Worm (Caenorhabditis elegans): ENCODE results near the gene F49E2.5.
A peak's percentile ranks its signal among the peaks of the same experiment; 100 is the strongest.

F49E2.5 gene

ce11 chrX:9508426-9509010 is 34.9 kb upstream of the F49E2.5 start:
- TF ChIP-seq mdl-1 (tag; optimal IDR thresholded peaks at IDR 0.05) (no peak), sdz-12 (GFP tag; optimal IDR thresholded peaks at IDR 0.05) (no peak), aha-1 (tag) (peak; percentile 74), nhr-28 (tag; optimal IDR thresholded peaks at IDR 0.05) (peak; percentile 13)

- no peak for TF ChIP-seq mep-1 (tag; optimal IDR thresholded peaks at IDR 0.05)
- peak in 1 of 2 experiments; percentile 69 for TF ChIP-seq unc-62 (GFP tag; optimal IDR thresholded peaks at IDR 0.05 in 1 of 2)
- no peak for TF ChIP-seq unc-62 (tag; optimal IDR thresholded peaks at IDR 0.05)
Measured at ce11 chrX:9509516-9509915, 33.9 kb upstream of the F49E2.5 start.

- TF ChIP-seq skn-1 (tag; optimal IDR thresholded peaks at IDR 0.05), result no peak
Measured at ce11 chrX:9509922-9510321, 33.5 kb upstream of the F49E2.5 start.

ce11 chrX:9510448-9510847 is 33.0 kb upstream of the F49E2.5 start:
- TF ChIP-seq zip-11 (GFP tag; IDR thresholded peaks at IDR 0.05), result no peak
- no peak for TF ChIP-seq dve-1 (tag; optimal IDR thresholded peaks at IDR 0.05; ENCODE audit: insufficient read depth)
- no peak for TF ChIP-seq F26F4.8 (GFP tag; conservative IDR thresholded peaks at IDR 0.05)
- TF ChIP-seq unc-62 (GFP tag; optimal IDR thresholded peaks at IDR 0.05 in 1 of 2), result peak in 1 of 2 experiments; percentile 72
- no peak for TF ChIP-seq unc-62 (tag; optimal IDR thresholded peaks at IDR 0.05)

ce11 chrX:9512457-9512856 is 31.0 kb upstream of the F49E2.5 start:
- TF ChIP-seq dmd-9 (GFP tag; IDR thresholded peaks at IDR 0.05) (no peak), hlh-11 (tag; optimal IDR thresholded peaks at IDR 0.05) (no peak), lim-7 (GFP tag; IDR thresholded peaks at IDR 0.05) (no peak), daf-19 (GFP tag; conservative IDR thresholded peaks at IDR 0.05) (no peak), set-16 (GFP tag; IDR thresholded peaks at IDR 0.05) (no peak), egl-43 (GFP tag; IDR thresholded peaks at IDR 0.05) (no peak)

- no peak for TF ChIP-seq nhr-102 (tag; optimal IDR thresholded peaks at IDR 0.05)
- TF ChIP-seq unc-62 (GFP tag; optimal IDR thresholded peaks at IDR 0.05 in 1 of 2), result no peak
- TF ChIP-seq unc-62 (tag; optimal IDR thresholded peaks at IDR 0.05), result no peak
- no peak for TF ChIP-seq cey-2 (tag; optimal IDR thresholded peaks at IDR 0.05; ENCODE audit: borderline replicate concordance, insufficient read depth)
- no peak for TF ChIP-seq egl-27 (tag; optimal IDR thresholded peaks at IDR 0.05)
Measured at ce11 chrX:9517106-9517505, 26.3 kb upstream of the F49E2.5 start, which contains the start of gene C07B5.2. Gene C07B5.2, minus strand, starts transcription at chrX:9517206.

- no peak for TF ChIP-seq zfp-3 (GFP tag; conservative IDR thresholded peaks at IDR 0.05)
- no peak for TF ChIP-seq dmd-6 (GFP tag; IDR thresholded peaks at IDR 0.05)
- TF ChIP-seq ceh-82 (tag; optimal IDR thresholded peaks at IDR 0.05), result no peak
- peak in 1 of 2 experiments; percentile 82 for TF ChIP-seq unc-62 (GFP tag; optimal IDR thresholded peaks at IDR 0.05 in 1 of 2)
- TF ChIP-seq unc-62 (tag; optimal IDR thresholded peaks at IDR 0.05), result no peak
Measured at ce11 chrX:9518719-9519118, 24.7 kb upstream of the F49E2.5 start, which contains the start of gene C07B5.6. Gene C07B5.6, plus strand, starts transcription at chrX:9519019.

ce11 chrX:9523118-9523517 is 20.3 kb upstream of the F49E2.5 start, which contains the start of gene C07B5.3:
Gene C07B5.3, minus strand, starts transcription at chrX:9523218.
- TF ChIP-seq nhr-77 (tag; optimal IDR thresholded peaks at IDR 0.05), result no peak
- TF ChIP-seq unc-62 (GFP tag; optimal IDR thresholded peaks at IDR 0.05 in 1 of 2), result no peak
- no peak for TF ChIP-seq unc-62 (tag; optimal IDR thresholded peaks at IDR 0.05)
- no peak for TF ChIP-seq daf-19 (GFP tag; conservative IDR thresholded peaks at IDR 0.05)
- TF ChIP-seq skn-1 (tag; optimal IDR thresholded peaks at IDR 0.05), result no peak
- no peak for TF ChIP-seq nhr-6 (tag; optimal IDR thresholded peaks at IDR 0.05)
- no peak for TF ChIP-seq dmd-6 (GFP tag; IDR thresholded peaks at IDR 0.05)
- no peak for TF ChIP-seq aha-1 (tag)
- TF ChIP-seq F10B5.3 (tag; optimal IDR thresholded peaks at IDR 0.05), result no peak

Measured in whole organism, L4 larva.